Fruit fly (Drosophila melanogaster): ENCODE measurements around the gene Nf-YA.

Nf-YA gene

DNA sequence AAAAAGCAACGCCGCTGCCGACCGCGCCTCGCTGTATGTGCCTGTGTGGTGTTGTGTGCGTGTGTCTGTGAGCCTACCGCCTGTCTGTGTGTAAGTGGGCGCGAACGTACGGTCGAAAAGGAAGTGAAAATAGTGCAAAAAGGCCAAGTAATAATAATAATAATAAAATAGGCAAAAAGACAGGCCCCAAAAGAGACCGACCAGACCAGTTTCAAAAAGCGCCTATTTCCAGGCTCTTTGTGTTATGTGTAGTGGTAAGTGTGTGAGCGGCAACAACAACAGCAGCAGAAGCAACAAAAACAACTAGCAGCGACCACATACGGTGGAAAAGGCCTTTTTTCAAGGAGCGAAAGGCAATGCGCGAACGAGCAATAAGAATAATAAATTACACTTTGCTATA lies 20.7 kb upstream of the Nf-YA start:
- TF ChIP-seq Hr96 (GFP tag; optimal IDR thresholded peaks at IDR 0.05) (no peak), Mnt (GFP tag; optimal IDR thresholded peaks at IDR 0.05) (no peak), bab1 (GFP tag; optimal IDR thresholded peaks at IDR 0.05) (no peak), ovo (GFP tag; optimal IDR thresholded peaks at IDR 0.05) (no peak), CG1620 (GFP tag; optimal IDR thresholded peaks at IDR 0.05) (no peak), CG7045 (GFP tag; optimal IDR thresholded peaks at IDR 0.05) (no peak)

DNA sequence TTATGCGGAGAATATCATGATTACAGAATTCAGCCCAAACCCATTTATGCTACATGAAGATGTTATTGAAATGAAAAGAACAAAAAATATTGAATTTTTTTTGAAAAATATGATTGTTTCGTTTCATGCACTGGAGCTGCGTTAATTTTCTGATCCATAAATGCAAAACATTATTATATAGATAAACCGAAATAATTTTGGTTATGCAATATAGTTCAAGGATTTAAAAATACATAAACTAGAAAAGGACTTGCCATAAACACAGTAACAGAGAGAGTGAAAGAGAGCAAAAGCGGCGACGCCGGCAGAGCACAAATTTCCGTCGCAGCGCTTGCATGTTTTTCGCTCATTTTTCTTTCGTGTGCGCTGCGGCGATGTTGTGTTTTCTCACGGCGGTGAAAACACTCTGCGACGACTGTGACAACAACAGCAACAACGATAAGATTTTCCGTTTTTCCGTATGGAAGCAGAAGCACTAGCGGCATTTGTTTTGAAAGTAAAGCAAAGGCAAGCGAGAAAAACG lies 20.2 kb upstream of the Nf-YA start:
- TF ChIP-seq tj (GFP tag; optimal IDR thresholded peaks at IDR 0.05) (peak; percentile 47), CG7045 (GFP tag; optimal IDR thresholded peaks at IDR 0.05) (peak; percentile 92), cnc (optimal IDR thresholded peaks at IDR 0.05) (no peak), toe (GFP tag; optimal IDR thresholded peaks at IDR 0.05) (peak; percentile 70), CG12768 (GFP tag; optimal IDR thresholded peaks at IDR 0.05) (peak; percentile 90), CG11617 (GFP tag; optimal IDR thresholded peaks at IDR 0.05) (peak; percentile 90), Mnt (GFP tag; optimal IDR thresholded peaks at IDR 0.05) (peak; percentile 54), CG33017 (tag; optimal IDR thresholded peaks at IDR 0.05) (peak; percentile 94), Clk (GFP tag; optimal IDR thresholded peaks at IDR 0.05) (peak; percentile 32), CG14711 (tag; optimal IDR thresholded peaks at IDR 0.05) (peak; percentile 82), Hr96 (GFP tag; optimal IDR thresholded peaks at IDR 0.05) (peak; percentile 72), cic (GFP tag; optimal IDR thresholded peaks at IDR 0.05) (peak; percentile 52), ovo (GFP tag; optimal IDR thresholded peaks at IDR 0.05) (no peak), CG7101 (tag; optimal IDR thresholded peaks at IDR 0.05) (peak; percentile 91), CG5204 (GFP tag; optimal IDR thresholded peaks at IDR 0.05) (peak; percentile 79), pad (GFP tag; optimal IDR thresholded peaks at IDR 0.05) (peak; percentile 56), kay (GFP tag; ENCODE audit: borderline replicate concordance) (peak; percentile 81), CG1620 (GFP tag; optimal IDR thresholded peaks at IDR 0.05) (peak; percentile 14), Crg-1 (GFP tag; optimal IDR thresholded peaks at IDR 0.05) (peak; percentile 10), bab1 (GFP tag; optimal IDR thresholded peaks at IDR 0.05) (peak; percentile 89)

DNA sequence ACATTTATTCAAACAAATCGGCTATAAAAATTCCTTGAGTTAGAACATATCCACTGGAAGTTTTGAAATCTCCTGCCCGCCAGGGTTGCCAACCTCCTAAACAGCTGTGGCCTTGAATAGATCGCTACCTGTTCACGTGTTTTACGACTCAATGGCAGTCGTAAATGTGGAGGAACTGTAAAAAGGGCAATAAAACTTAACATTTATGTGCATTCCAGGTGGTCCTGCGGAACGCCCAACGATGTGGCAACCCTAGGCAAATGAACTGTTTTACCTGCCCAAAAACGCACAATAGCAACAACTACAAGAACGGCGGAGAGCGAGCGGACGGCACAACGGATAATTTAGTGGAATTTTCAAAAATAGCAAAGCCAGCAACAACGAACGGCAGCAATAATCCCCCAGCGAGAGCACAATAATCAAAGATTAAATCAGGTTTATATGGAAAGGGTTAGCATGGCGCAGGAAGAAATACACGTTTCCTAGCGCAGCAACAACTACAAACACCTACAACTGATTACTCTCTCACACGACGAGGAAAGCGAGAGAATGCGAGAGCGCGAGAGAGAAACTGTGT lies 19.7 kb upstream of the Nf-YA start:
- TF ChIP-seq CG14711 (tag; optimal IDR thresholded peaks at IDR 0.05): peak; percentile 78
- TF ChIP-seq bab1 (GFP tag; optimal IDR thresholded peaks at IDR 0.05): no peak

DNA sequence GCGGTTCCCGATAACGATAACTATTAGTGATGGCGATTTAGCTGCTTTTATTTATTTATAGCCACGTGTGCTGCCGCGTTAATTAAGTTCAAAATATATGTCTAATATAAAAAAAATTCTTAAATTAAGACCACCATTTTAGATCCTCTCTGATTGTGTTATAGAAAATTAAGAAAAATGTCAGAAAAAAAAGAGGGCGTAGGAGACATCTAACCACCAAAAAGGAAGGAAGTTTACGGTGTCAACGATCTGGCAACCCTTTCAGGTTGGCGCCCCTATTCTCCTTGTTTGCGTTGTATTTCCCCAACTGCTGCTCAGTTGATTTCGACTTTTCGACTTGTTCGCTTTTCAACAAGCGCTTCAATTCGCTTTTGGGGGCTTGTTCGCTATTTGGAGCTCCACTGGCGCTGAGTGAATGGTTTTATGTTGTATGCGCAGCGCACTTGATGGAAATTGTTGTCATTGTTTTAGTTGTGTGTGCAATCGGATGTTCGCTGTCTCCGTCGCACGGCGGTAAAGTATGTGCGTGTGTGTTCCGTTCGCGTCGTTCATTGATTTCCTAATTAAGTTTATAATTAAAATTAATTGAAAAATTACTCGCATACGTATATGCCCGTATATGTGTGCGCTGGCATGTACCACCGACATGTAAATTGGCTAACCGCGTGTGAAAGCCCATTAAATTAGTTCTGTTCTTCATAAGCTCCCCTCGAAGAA lies 18.9 kb upstream of the Nf-YA start, which contains the start of the genes CG3434 and CG44838:
Gene CG3434 (minus strand): TSS at position 25 of the 717 bp plus-strand sequence.
Gene CG44838 (plus strand): TSS at position 276 of the 717 bp plus-strand sequence.
- TF ChIP-seq CG14711 (tag; optimal IDR thresholded peaks at IDR 0.05): peak; percentile 72
- no peak for TF ChIP-seq cnc (optimal IDR thresholded peaks at IDR 0.05)
- TF ChIP-seq CG12768 (GFP tag; optimal IDR thresholded peaks at IDR 0.05): peak; percentile 69
- no peak for TF ChIP-seq ovo (GFP tag; optimal IDR thresholded peaks at IDR 0.05)
- peak; percentile 87 for TF ChIP-seq toe (GFP tag; optimal IDR thresholded peaks at IDR 0.05)
- TF ChIP-seq CG1620 (GFP tag; optimal IDR thresholded peaks at IDR 0.05): peak; percentile 67
- peak; percentile 53 for TF ChIP-seq CG7045 (GFP tag; optimal IDR thresholded peaks at IDR 0.05)
- peak; percentile 62 for TF ChIP-seq CG5204 (GFP tag; optimal IDR thresholded peaks at IDR 0.05)
- peak; percentile 77 for TF ChIP-seq Mnt (GFP tag; optimal IDR thresholded peaks at IDR 0.05)
- TF ChIP-seq tj (GFP tag; optimal IDR thresholded peaks at IDR 0.05): peak; percentile 48
- TF ChIP-seq CG33017 (tag; optimal IDR thresholded peaks at IDR 0.05): peak; percentile 70
- TF ChIP-seq Clk (GFP tag; optimal IDR thresholded peaks at IDR 0.05): no peak
- TF ChIP-seq pad (GFP tag; optimal IDR thresholded peaks at IDR 0.05): peak; percentile 96
- TF ChIP-seq CG7101 (tag; optimal IDR thresholded peaks at IDR 0.05): peak; percentile 67
- TF ChIP-seq cic (GFP tag; optimal IDR thresholded peaks at IDR 0.05): peak; percentile 55
- TF ChIP-seq Hr96 (GFP tag; optimal IDR thresholded peaks at IDR 0.05): peak; percentile 71
- TF ChIP-seq bab1 (GFP tag; optimal IDR thresholded peaks at IDR 0.05): peak; percentile 78
- no peak for TF ChIP-seq kay (GFP tag; ENCODE audit: borderline replicate concordance)
- peak; percentile 34 for TF ChIP-seq Crg-1 (GFP tag; optimal IDR thresholded peaks at IDR 0.05)
- peak; percentile 72 for TF ChIP-seq CG11617 (GFP tag; optimal IDR thresholded peaks at IDR 0.05)

DNA sequence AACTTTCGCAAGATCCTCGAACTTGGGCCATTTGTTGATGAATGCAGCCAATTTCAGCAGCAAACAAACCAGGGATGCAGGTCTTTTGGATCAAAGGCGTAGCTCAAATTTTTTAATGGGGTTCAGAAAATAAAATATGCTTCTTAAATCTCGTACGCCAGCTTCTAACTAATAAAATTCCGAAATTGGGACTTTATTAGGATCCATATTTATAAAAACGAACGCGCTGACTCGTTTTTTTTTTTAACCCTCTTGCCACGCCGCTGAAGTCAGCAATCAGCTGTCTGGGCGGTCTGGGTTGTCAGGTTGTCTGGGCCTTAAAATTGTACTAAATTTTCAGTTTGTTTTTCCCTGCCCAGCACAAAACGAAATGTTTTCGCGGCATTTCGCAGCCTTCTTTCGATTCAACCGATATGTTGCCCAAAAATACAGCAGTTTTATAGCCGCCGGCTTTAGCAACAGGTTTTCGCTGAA lies 15.6 kb upstream of the Nf-YA start, which contains the start of gene CG3437:
Gene CG3437 (minus strand): TSS at position 51 of the 474 bp plus-strand sequence.
- TF ChIP-seq Crg-1 (GFP tag; optimal IDR thresholded peaks at IDR 0.05) (peak; percentile 99), cnc (optimal IDR thresholded peaks at IDR 0.05) (no peak), Hr96 (GFP tag; optimal IDR thresholded peaks at IDR 0.05) (peak; percentile 99), kay (GFP tag; ENCODE audit: borderline replicate concordance) (no peak), CG7045 (GFP tag; optimal IDR thresholded peaks at IDR 0.05) (peak; percentile 99), tj (GFP tag; optimal IDR thresholded peaks at IDR 0.05) (peak; percentile 93), Clk (GFP tag; optimal IDR thresholded peaks at IDR 0.05) (peak; percentile 99), CG11617 (GFP tag; optimal IDR thresholded peaks at IDR 0.05) (peak; percentile 99), Mnt (GFP tag; optimal IDR thresholded peaks at IDR 0.05) (peak; percentile 97), CG12768 (GFP tag; optimal IDR thresholded peaks at IDR 0.05) (peak; percentile 100), toe (GFP tag; optimal IDR thresholded peaks at IDR 0.05) (peak; percentile 99), bab1 (GFP tag; optimal IDR thresholded peaks at IDR 0.05) (peak; percentile 99), CG33017 (tag; optimal IDR thresholded peaks at IDR 0.05) (peak; percentile 98), CG5204 (GFP tag; optimal IDR thresholded peaks at IDR 0.05) (peak; percentile 99), CG1620 (GFP tag; optimal IDR thresholded peaks at IDR 0.05) (peak; percentile 99), CG14711 (tag; optimal IDR thresholded peaks at IDR 0.05) (peak; percentile 99), CG7101 (tag; optimal IDR thresholded peaks at IDR 0.05) (peak; percentile 99), pad (GFP tag; optimal IDR thresholded peaks at IDR 0.05) (peak; percentile 95), cic (GFP tag; optimal IDR thresholded peaks at IDR 0.05) (peak; percentile 92), ovo (GFP tag; optimal IDR thresholded peaks at IDR 0.05) (peak; percentile 97)
